Fruit fly (Drosophila melanogaster) whole organism, embryonic: ENCODE data around the gene Slh.

ENCODE experiments used
- CG12104 ChIP-seq: fragments of 200-800 bp; sonication (Bioruptor generic); optimal IDR thresholded peaks from 3 replicates; lab custom pipeline; 2016; ENCODE audit warnings: missing biosample characterization, missing genetic modification characterization
- CG17912 ChIP-seq: fragments of 200-800 bp; sonication (Bioruptor generic); optimal IDR thresholded peaks from 2 replicates; lab custom pipeline; 2018; ENCODE audit warnings: missing biosample characterization, mild to moderate bottlenecking, missing genetic modification characterization
- CG1792 ChIP-seq: fragments of 200-800 bp; sonication (Bioruptor generic); optimal IDR thresholded peaks from 2 replicates; lab custom pipeline; 2016; ENCODE audit warnings: missing biosample characterization, missing genetic modification characterization
- CG6683 ChIP-seq: fragments of 200-800 bp; sonication (Bioruptor generic); optimal IDR thresholded peaks from 2 replicates; lab custom pipeline; 2017; ENCODE audit warnings: missing biosample characterization, mild to moderate bottlenecking, missing genetic modification characterization, missing genetic modification reagents
- PHDP ChIP-seq: fragments of 200-800 bp; sonication (Bioruptor generic); optimal IDR thresholded peaks from 3 replicates; lab custom pipeline; 2018; ENCODE audit warnings: missing biosample characterization, mild to moderate bottlenecking, missing genetic modification characterization, moderate library complexity
- al ChIP-seq: fragments of 200-800 bp; sonication (Bioruptor generic); IDR thresholded peaks from 2 replicates; pipeline ENCODE4 v1.3.6; 2022; ENCODE audit warnings: missing biosample characterization, missing genetic modification characterization
- en ChIP-seq: fragments of 200-800 bp; sonication (Bioruptor generic); optimal IDR thresholded peaks from 2 replicates; lab custom pipeline; 2016; ENCODE audit warnings: missing biosample characterization, missing genetic modification characterization
- inv ChIP-seq: fragments of 200-800 bp; sonication (Bioruptor generic); IDR thresholded peaks from 2 replicates; pipeline ENCODE4 v1.3.6; 2022; ENCODE audit warnings: missing biosample characterization, missing genetic modification characterization; ENCODE audit not compliant: partially characterized antibody
- lmd ChIP-seq: fragments of 200-800 bp; sonication (Bioruptor generic); IDR thresholded peaks from 2 replicates; pipeline ENCODE4 v1.3.6; 2022; ENCODE audit warnings: missing biosample characterization, missing genetic modification characterization
- mam ChIP-seq: fragments of 200-800 bp; sonication (Bioruptor generic); optimal IDR thresholded peaks from 3 replicates; lab custom pipeline; 2016; ENCODE audit warnings: missing biosample characterization, missing genetic modification characterization
- pum ChIP-seq: fragments of 200-800 bp; sonication (Bioruptor generic); optimal IDR thresholded peaks from 2 replicates; lab custom pipeline; 2016; ENCODE audit warnings: missing biosample characterization, missing genetic modification characterization
- schlank ChIP-seq: fragments of 200-800 bp; sonication (Bioruptor generic); optimal IDR thresholded peaks from 2 replicates; lab custom pipeline; 2018; ENCODE audit warnings: missing biosample characterization, mild to moderate bottlenecking, missing genetic modification characterization
- vnd ChIP-seq: fragments of 200-800 bp; sonication (Bioruptor generic); IDR thresholded peaks from 3 replicates; pipeline ENCODE4 v1.3.6; 2022; ENCODE audit warnings: missing biosample characterization, missing genetic modification characterization; ENCODE audit not compliant: partially characterized antibody

DNA sequence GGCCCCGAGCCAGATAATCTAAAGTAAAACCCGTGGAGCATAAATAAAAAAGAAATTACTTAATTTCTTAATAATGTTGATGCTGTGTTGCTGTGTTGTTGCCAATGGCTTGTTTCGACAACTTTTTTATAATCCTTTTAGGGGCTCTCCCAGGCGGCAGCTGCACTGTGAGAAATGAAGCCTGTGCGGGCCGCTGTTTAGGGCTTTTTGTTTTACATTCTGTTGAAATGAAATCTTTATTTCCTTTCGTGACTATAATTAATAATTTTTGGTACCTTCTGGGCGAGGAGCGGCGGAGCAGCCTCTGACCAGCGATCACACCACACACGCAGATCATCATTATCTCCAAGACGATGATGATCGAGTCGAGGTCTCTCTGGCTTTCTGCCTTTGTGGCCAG, 21.9 kb downstream of the Slh start:
- TF ChIP-seq CG17912 (GFP tag; lab: Kevin White, UChicago): no peak
- TF ChIP-seq al: no peak
- no peak for TF ChIP-seq schlank
- no peak for TF ChIP-seq CG1792 (GFP tag; lab: Kevin White, UChicago)
- TF ChIP-seq CG6683 (GFP tag; lab: Kevin White, UChicago): no peak
- no peak for TF ChIP-seq vnd (GFP tag; lab: Robert Waterston, UW)
- TF ChIP-seq inv (GFP tag; lab: Robert Waterston, UW): no peak
- no peak for TF ChIP-seq mam
- no peak for TF ChIP-seq en (GFP tag; lab: Kevin White, UChicago)
- no peak for TF ChIP-seq CG12104 (GFP tag; lab: Kevin White, UChicago)
- no peak for TF ChIP-seq lmd (GFP tag; lab: Robert Waterston, UW)
- no peak for TF ChIP-seq PHDP
- no peak for TF ChIP-seq pum
